Fruit fly (Drosophila melanogaster): ENCODE results near the gene CG11858.

Gene CG11858

DNA sequence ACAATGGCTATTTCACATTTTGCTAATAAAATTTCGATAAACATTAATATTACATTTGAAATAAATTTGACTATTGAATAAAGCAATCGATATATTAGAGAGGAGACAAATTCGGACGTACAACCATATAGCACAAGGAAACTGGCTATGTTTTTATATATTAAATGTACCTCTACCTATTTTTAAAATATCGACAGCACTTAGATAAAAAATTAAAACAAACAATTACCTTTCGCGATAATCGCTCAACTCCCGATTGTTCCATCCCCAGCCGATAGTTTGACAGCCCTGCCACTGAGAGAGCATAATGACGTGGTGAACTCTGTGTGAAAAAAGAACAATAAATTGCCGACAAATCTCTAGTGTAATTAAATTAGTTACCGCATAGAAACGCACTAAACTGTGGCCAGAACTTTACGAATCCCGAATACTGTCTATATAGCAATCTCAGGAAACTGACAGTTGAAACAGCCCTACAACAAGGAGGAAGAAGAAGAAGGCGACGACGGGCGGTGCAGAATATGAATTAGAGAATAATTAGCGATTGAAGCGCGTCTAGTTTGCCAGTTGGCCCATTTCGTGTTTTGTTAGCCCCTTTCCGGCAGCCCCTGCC lies 3.8 kb upstream of the CG11858 start, which contains the start of gene CG11857:
TSS of gene CG11857 (plus strand) at position 271 of the 613 bp plus-strand sequence.
- TF ChIP-seq cnc (optimal IDR thresholded peaks at IDR 0.05) (no peak), CG14711 (tag; optimal IDR thresholded peaks at IDR 0.05) (peak; percentile 94), Clk (GFP tag; optimal IDR thresholded peaks at IDR 0.05) (peak; percentile 98), CG11617 (GFP tag; optimal IDR thresholded peaks at IDR 0.05) (peak; percentile 97), cic (GFP tag; optimal IDR thresholded peaks at IDR 0.05) (peak; percentile 84), CG7045 (GFP tag; optimal IDR thresholded peaks at IDR 0.05) (peak; percentile 97), toe (GFP tag; optimal IDR thresholded peaks at IDR 0.05) (peak; percentile 99), CG33017 (tag; optimal IDR thresholded peaks at IDR 0.05) (peak; percentile 95), kay (GFP tag; ENCODE audit: borderline replicate concordance) (no peak), CG12768 (GFP tag; optimal IDR thresholded peaks at IDR 0.05) (peak; percentile 98), CG1620 (GFP tag; optimal IDR thresholded peaks at IDR 0.05) (peak; percentile 99), bab1 (GFP tag; optimal IDR thresholded peaks at IDR 0.05) (peak; percentile 98), CG7101 (tag; optimal IDR thresholded peaks at IDR 0.05) (peak; percentile 98), Hr96 (GFP tag; optimal IDR thresholded peaks at IDR 0.05) (peak; percentile 98), Mnt (GFP tag; optimal IDR thresholded peaks at IDR 0.05) (peak; percentile 92), pad (GFP tag; optimal IDR thresholded peaks at IDR 0.05) (peak; percentile 89), tj (GFP tag; optimal IDR thresholded peaks at IDR 0.05) (peak; percentile 87), Crg-1 (GFP tag; optimal IDR thresholded peaks at IDR 0.05) (peak; percentile 98), CG5204 (GFP tag; optimal IDR thresholded peaks at IDR 0.05) (no peak), ovo (GFP tag; optimal IDR thresholded peaks at IDR 0.05) (peak; percentile 94)

DNA sequence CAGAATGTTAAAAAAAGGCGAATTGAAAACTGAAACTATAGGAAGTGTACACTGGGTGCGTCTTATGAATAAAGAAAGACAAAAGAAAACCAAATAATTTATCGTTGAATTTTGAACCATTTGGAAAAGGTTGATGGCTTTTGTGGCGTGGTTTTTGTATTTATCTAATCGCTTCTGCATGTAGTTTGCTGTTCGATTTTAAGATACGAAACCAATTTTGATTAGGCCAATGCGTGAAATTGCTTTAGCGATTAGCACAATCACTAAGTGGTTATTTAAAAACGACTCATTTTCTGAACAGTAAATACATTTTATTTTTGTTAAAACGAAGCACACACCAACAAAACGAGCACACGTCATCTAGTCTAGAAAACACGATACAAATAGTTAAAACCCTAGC lies 1.9 kb upstream of the CG11858 start:
- no peak for TF ChIP-seq Hr96 (GFP tag; optimal IDR thresholded peaks at IDR 0.05)
- no peak for TF ChIP-seq bab1 (GFP tag; optimal IDR thresholded peaks at IDR 0.05)
- TF ChIP-seq cic (GFP tag; optimal IDR thresholded peaks at IDR 0.05): peak; percentile 16

dm6 chr3R:25265589-25266201 lies 3.2 kb downstream of the CG11858 start, which contains the start of the genes GlnRS and RIOK2:
TSS of gene GlnRS (minus strand) at chr3R:25265721.
TSS of gene RIOK2 (plus strand) at chr3R:25265844.
- TF ChIP-seq kay (GFP tag; ENCODE audit: borderline replicate concordance): no peak
- peak; percentile 3 for TF ChIP-seq Clk (GFP tag; optimal IDR thresholded peaks at IDR 0.05)
- peak; percentile 73 for TF ChIP-seq bab1 (GFP tag; optimal IDR thresholded peaks at IDR 0.05)
- peak; percentile 4 for TF ChIP-seq Crg-1 (GFP tag; optimal IDR thresholded peaks at IDR 0.05)
- no peak for TF ChIP-seq CG5204 (GFP tag; optimal IDR thresholded peaks at IDR 0.05)
- peak; percentile 39 for TF ChIP-seq CG7101 (tag; optimal IDR thresholded peaks at IDR 0.05)
- peak; percentile 18 for TF ChIP-seq CG11617 (GFP tag; optimal IDR thresholded peaks at IDR 0.05)
- TF ChIP-seq CG12768 (GFP tag; optimal IDR thresholded peaks at IDR 0.05): no peak
- no peak for TF ChIP-seq CG33017 (tag; optimal IDR thresholded peaks at IDR 0.05)
- no peak for TF ChIP-seq cnc (optimal IDR thresholded peaks at IDR 0.05)
- no peak for TF ChIP-seq ovo (GFP tag; optimal IDR thresholded peaks at IDR 0.05)
- peak; percentile 30 for TF ChIP-seq cic (GFP tag; optimal IDR thresholded peaks at IDR 0.05)
- TF ChIP-seq toe (GFP tag; optimal IDR thresholded peaks at IDR 0.05): no peak
- no peak for TF ChIP-seq Hr96 (GFP tag; optimal IDR thresholded peaks at IDR 0.05)
- no peak for TF ChIP-seq CG1620 (GFP tag; optimal IDR thresholded peaks at IDR 0.05)
- peak; percentile 4 for TF ChIP-seq CG14711 (tag; optimal IDR thresholded peaks at IDR 0.05)
- peak; percentile 100 for TF ChIP-seq Mnt (GFP tag; optimal IDR thresholded peaks at IDR 0.05)
- TF ChIP-seq CG7045 (GFP tag; optimal IDR thresholded peaks at IDR 0.05): no peak
- TF ChIP-seq tj (GFP tag; optimal IDR thresholded peaks at IDR 0.05): peak; percentile 21
- TF ChIP-seq pad (GFP tag; optimal IDR thresholded peaks at IDR 0.05): peak; percentile 26

dm6 chr3R:25266751-25267150 lies 4.2 kb downstream of the CG11858 start:
- TF ChIP-seq CG14711 (tag; optimal IDR thresholded peaks at IDR 0.05) (no peak), ovo (GFP tag; optimal IDR thresholded peaks at IDR 0.05) (no peak), cnc (optimal IDR thresholded peaks at IDR 0.05) (no peak), Hr96 (GFP tag; optimal IDR thresholded peaks at IDR 0.05) (no peak), CG11617 (GFP tag; optimal IDR thresholded peaks at IDR 0.05) (no peak), kay (GFP tag; ENCODE audit: borderline replicate concordance) (no peak), CG7101 (tag; optimal IDR thresholded peaks at IDR 0.05) (no peak), Clk (GFP tag; optimal IDR thresholded peaks at IDR 0.05) (no peak), CG33017 (tag; optimal IDR thresholded peaks at IDR 0.05) (no peak), bab1 (GFP tag; optimal IDR thresholded peaks at IDR 0.05) (no peak), CG7045 (GFP tag; optimal IDR thresholded peaks at IDR 0.05) (no peak), CG5204 (GFP tag; optimal IDR thresholded peaks at IDR 0.05) (no peak), tj (GFP tag; optimal IDR thresholded peaks at IDR 0.05) (no peak), toe (GFP tag; optimal IDR thresholded peaks at IDR 0.05) (no peak), CG12768 (GFP tag; optimal IDR thresholded peaks at IDR 0.05) (no peak), Crg-1 (GFP tag; optimal IDR thresholded peaks at IDR 0.05) (no peak)

DNA sequence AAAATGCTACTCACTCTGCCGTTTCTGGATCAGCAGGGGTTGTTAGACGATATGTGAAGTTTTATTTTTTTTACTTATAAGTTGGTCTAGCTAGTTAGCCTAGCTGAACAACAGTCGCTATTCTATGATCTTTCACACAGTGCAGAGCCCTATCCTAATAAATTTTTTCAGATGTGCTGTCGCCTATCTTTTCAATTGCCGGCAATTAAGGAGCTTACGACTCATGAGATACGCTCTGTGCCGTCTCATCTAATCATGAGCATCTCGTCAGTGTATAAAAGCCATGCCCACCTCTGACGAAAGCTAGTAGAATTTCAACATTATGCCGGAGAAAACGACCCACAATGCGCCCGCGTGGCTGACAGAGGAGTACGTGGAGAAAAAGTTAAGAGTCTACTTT lies 7.4 kb downstream of the CG11858 start, which contains the start of the genes CG11889 and CG11891:
TSS of gene CG11889 (plus strand) at position 301 of the 400 bp plus-strand sequence.
TSS of gene CG11891 (plus strand) at position 301 of the 400 bp plus-strand sequence.
- TF ChIP-seq CG7101 (tag; optimal IDR thresholded peaks at IDR 0.05): no peak
- TF ChIP-seq cnc (optimal IDR thresholded peaks at IDR 0.05): no peak
- TF ChIP-seq ovo (GFP tag; optimal IDR thresholded peaks at IDR 0.05): no peak
- no peak for TF ChIP-seq Hr96 (GFP tag; optimal IDR thresholded peaks at IDR 0.05)
- no peak for TF ChIP-seq bab1 (GFP tag; optimal IDR thresholded peaks at IDR 0.05)
- TF ChIP-seq CG14711 (tag; optimal IDR thresholded peaks at IDR 0.05): no peak

DNA sequence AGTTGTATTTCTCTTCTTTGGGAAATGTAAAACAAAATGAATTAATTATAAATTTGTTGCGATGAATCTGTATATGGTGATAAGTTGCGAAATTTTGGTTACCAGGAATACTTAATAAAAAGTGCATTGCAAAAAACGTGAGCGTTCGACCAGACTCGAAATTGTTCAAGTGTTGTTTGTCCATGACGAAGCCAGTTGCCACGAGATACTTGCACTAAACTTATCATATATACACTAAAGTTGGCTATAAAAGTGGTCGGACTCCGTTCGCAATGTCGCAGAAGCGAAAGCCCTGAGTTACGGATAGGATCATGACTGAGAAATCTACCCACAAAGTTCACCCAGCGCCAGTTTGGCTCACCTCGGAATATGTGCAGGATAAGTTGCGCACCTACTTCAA lies 11.0 kb downstream of the CG11858 start, which contains the start of gene CG11878:
TSS of gene CG11878 (plus strand) at position 301 of the 400 bp plus-strand sequence.
- TF ChIP-seq CG11617 (GFP tag; optimal IDR thresholded peaks at IDR 0.05) (no peak), Crg-1 (GFP tag; optimal IDR thresholded peaks at IDR 0.05) (no peak), cic (GFP tag; optimal IDR thresholded peaks at IDR 0.05) (peak; percentile 0)

Measured in whole organism, adult.